Fruit fly (Drosophila melanogaster): ENCODE results near the gene CG17593.

- no peak for TF ChIP-seq CG11902 (GFP tag; optimal IDR thresholded peaks at IDR 0.05)
- no peak for TF ChIP-seq CG6854 (GFP tag; optimal IDR thresholded peaks at IDR 0.05)
- no peak for TF ChIP-seq Sox14 (GFP tag; optimal IDR thresholded peaks at IDR 0.05)
- TF ChIP-seq pdm3 (GFP tag; optimal IDR thresholded peaks at IDR 0.05): no peak
- TF ChIP-seq lz (GFP tag; optimal IDR thresholded peaks at IDR 0.05): no peak
- no peak for TF ChIP-seq cyc (GFP tag; optimal IDR thresholded peaks at IDR 0.05)
- TF ChIP-seq Eip93F (GFP tag; optimal IDR thresholded peaks at IDR 0.05): no peak
- no peak for TF ChIP-seq fd59A (GFP tag; optimal IDR thresholded peaks at IDR 0.05)
Observed at dm6 chr2L:3519551-3519950, 4.9 kb downstream of the CG17593 start, which contains the start of the genes CG3213 and CG8851.

All from whole organism, prepupa.